Worm (Caenorhabditis elegans): Measurements from ENCODE around the gene Y43C5A.3.

Gene Y43C5A.3

ce11 chrIV:10285328-10285727, 11.5 kb downstream of the Y43C5A.3 start:
- TF ChIP-seq nhr-28 (tag; optimal IDR thresholded peaks at IDR 0.05), result no peak

ce11 chrIV:10286655-10287054, 12.8 kb downstream of the Y43C5A.3 start, which contains the start of gene ebax-1:
TSS of gene ebax-1 (plus strand) at chrIV:10286955.
- TF ChIP-seq elt-1 (tag; optimal IDR thresholded peaks at IDR 0.05; ENCODE audit: borderline replicate concordance, insufficient read depth) (no peak), hlh-1 (tag; optimal IDR thresholded peaks at IDR 0.05) (no peak), drap-1 (GFP tag; optimal IDR thresholded peaks at IDR 0.05) (no peak), lin-32 (GFP tag; optimal IDR thresholded peaks at IDR 0.05) (no peak), mab-5 (tag; optimal IDR thresholded peaks at IDR 0.05) (no peak), nhr-237 (tag; optimal IDR thresholded peaks at IDR 0.05) (no peak)

ce11 chrIV:10288575-10288974, 14.7 kb downstream of the Y43C5A.3 start:
- TF ChIP-seq zip-8 (tag; optimal IDR thresholded peaks at IDR 0.05) (no peak), M03D4.4 (tag; optimal IDR thresholded peaks at IDR 0.05) (no peak), mep-1 (tag; optimal IDR thresholded peaks at IDR 0.05) (no peak), lin-32 (GFP tag; optimal IDR thresholded peaks at IDR 0.05) (no peak), nhr-76 (tag; optimal IDR thresholded peaks at IDR 0.05) (no peak), pha-4 (tag; optimal IDR thresholded peaks at IDR 0.05) (no peak), ham-2 (GFP tag; optimal IDR thresholded peaks at IDR 0.05) (no peak)

- TF ChIP-seq elt-1 (tag; optimal IDR thresholded peaks at IDR 0.05; ENCODE audit: borderline replicate concordance, insufficient read depth), result no peak
- TF ChIP-seq unc-120 (tag; optimal IDR thresholded peaks at IDR 0.05; ENCODE audit: poor library complexity, severe bottlenecking), result no peak
These were observed 20.2 kb downstream of the Y43C5A.3 start, which contains the start of gene R09E10.6 for ce11 chrIV:10294030-10294429. TSS of gene R09E10.6 (minus strand) at chrIV:10294130.

- TF ChIP-seq lin-32 (GFP tag; optimal IDR thresholded peaks at IDR 0.05), result no peak
These were observed 21.2 kb downstream of the Y43C5A.3 start, which contains the start of gene R09E10.13 for ce11 chrIV:10295084-10295483. TSS of gene R09E10.13 (minus strand) at chrIV:10295144.

- TF ChIP-seq sem-2 (GFP tag; optimal IDR thresholded peaks at IDR 0.05) (no peak), mep-1 (tag; optimal IDR thresholded peaks at IDR 0.05) (no peak)
These were observed 22.2 kb downstream of the Y43C5A.3 start for ce11 chrIV:10296036-10296435.

ce11 chrIV:10302203-10302602, 28.4 kb downstream of the Y43C5A.3 start, which contains the start of gene R09E10.5:
TSS of gene R09E10.5 (minus strand) at chrIV:10302303.
- TF ChIP-seq elt-1 (tag; optimal IDR thresholded peaks at IDR 0.05; ENCODE audit: borderline replicate concordance, insufficient read depth) (no peak), zip-8 (tag; optimal IDR thresholded peaks at IDR 0.05) (no peak)

- no peak for TF ChIP-seq unc-120 (tag; optimal IDR thresholded peaks at IDR 0.05; ENCODE audit: poor library complexity, severe bottlenecking)
- no peak for TF ChIP-seq ceh-83 (GFP tag; optimal IDR thresholded peaks at IDR 0.05)
- no peak for TF ChIP-seq sem-2 (GFP tag; optimal IDR thresholded peaks at IDR 0.05)
- TF ChIP-seq lin-13 (tag; optimal IDR thresholded peaks at IDR 0.05), result no peak
- TF ChIP-seq nhr-12 (tag; optimal IDR thresholded peaks at IDR 0.05), result no peak
- no peak for TF ChIP-seq drap-1 (GFP tag; optimal IDR thresholded peaks at IDR 0.05)
- TF ChIP-seq nhr-237 (tag; optimal IDR thresholded peaks at IDR 0.05), result no peak
- TF ChIP-seq nhr-28 (tag; optimal IDR thresholded peaks at IDR 0.05), result no peak
- no peak for TF ChIP-seq ces-1 (GFP tag; optimal IDR thresholded peaks at IDR 0.05)
- TF ChIP-seq lsy-2 (tag; optimal IDR thresholded peaks at IDR 0.05), result no peak
- no peak for TF ChIP-seq M03D4.4 (tag; optimal IDR thresholded peaks at IDR 0.05)
- no peak for TF ChIP-seq tbx-8 (GFP tag; optimal IDR thresholded peaks at IDR 0.05)
- no peak for TF ChIP-seq sptf-1 (tag; optimal IDR thresholded peaks at IDR 0.05)
- no peak for TF ChIP-seq nhr-76 (tag; optimal IDR thresholded peaks at IDR 0.05)
- no peak for TF ChIP-seq mls-2 (tag; optimal IDR thresholded peaks at IDR 0.05)
- no peak for TF ChIP-seq ceh-39 (tag; optimal IDR thresholded peaks at IDR 0.05)
- TF ChIP-seq mep-1 (tag; optimal IDR thresholded peaks at IDR 0.05), result no peak
These were observed 30.5 kb downstream of the Y43C5A.3 start for ce11 chrIV:10304383-10304782.
